Worm (Caenorhabditis elegans): ENCODE results near the gene srx-65.

The srx-65 gene

ce11 chrV:3931326-3931725, 9.6 kb downstream of the srx-65 start, which contains the start of gene srx-63:
Gene srx-63 (plus strand): TSS chrV:3931626.
- no peak for TF ChIP-seq hlh-11 (tag; optimal IDR thresholded peaks at IDR 0.05)

- no peak for TF ChIP-seq nhr-25 (tag; optimal IDR thresholded peaks at IDR 0.05; ENCODE audit: borderline replicate concordance, insufficient read depth)
- TF ChIP-seq F26F4.8 (GFP tag; conservative IDR thresholded peaks at IDR 0.05) = no peak
- no peak for TF ChIP-seq php-3 (GFP tag; IDR thresholded peaks at IDR 0.05)
- no peak for TF ChIP-seq daf-16 (GFP tag; optimal IDR thresholded peaks at IDR 0.05)
- no peak for TF ChIP-seq daf-16 (tag; optimal IDR thresholded peaks at IDR 0.05)
- no peak for TF ChIP-seq madf-9 (GFP tag; conservative IDR thresholded peaks at IDR 0.05)
- TF ChIP-seq snpc-4 (tag; optimal IDR thresholded peaks at IDR 0.05) = no peak
- no peak for TF ChIP-seq R02D3.7 (tag; optimal IDR thresholded peaks at IDR 0.05)
- no peak for TF ChIP-seq Y105C5A.15 (GFP tag; IDR thresholded peaks at IDR 0.05)
- TF ChIP-seq lsy-2 (tag; optimal IDR thresholded peaks at IDR 0.05) = no peak
- no peak for TF ChIP-seq sdz-12 (GFP tag; optimal IDR thresholded peaks at IDR 0.05)
- peak; percentile 7 for TF ChIP-seq pqm-1 (tag; optimal IDR thresholded peaks at IDR 0.05)
- peak; percentile 86 for TF ChIP-seq nhr-28 (tag; optimal IDR thresholded peaks at IDR 0.05)
- TF ChIP-seq F49E8.2 (tag; optimal IDR thresholded peaks at IDR 0.05; ENCODE audit: borderline replicate concordance) = no peak
- TF ChIP-seq lin-15B (tag; optimal IDR thresholded peaks at IDR 0.05) = no peak
- 0 out of 2 replicates have a peak, but pooled peaks have one; percentile 34 for TF ChIP-seq dmd-6 (GFP tag; IDR thresholded peaks at IDR 0.05)
- TF ChIP-seq arid-1 (GFP tag; conservative IDR thresholded peaks at IDR 0.05) = no peak
- TF ChIP-seq nhr-11 (tag; optimal IDR thresholded peaks at IDR 0.05) = no peak
- no peak for TF ChIP-seq lim-7 (GFP tag; IDR thresholded peaks at IDR 0.05)
- TF ChIP-seq ztf-7 (tag; optimal IDR thresholded peaks at IDR 0.05) = no peak
- no peak for TF ChIP-seq nhr-42 (GFP tag; IDR thresholded peaks at IDR 0.05)
- no peak for TF ChIP-seq ceh-32 (tag; optimal IDR thresholded peaks at IDR 0.05; ENCODE audit: poor library complexity)
- no peak for TF ChIP-seq unc-130 (GFP tag; optimal IDR thresholded peaks at IDR 0.05)
- no peak for TF ChIP-seq zag-1 (tag; optimal IDR thresholded peaks at IDR 0.05)
- TF ChIP-seq zfp-2 (tag; optimal IDR thresholded peaks at IDR 0.05) = no peak
- no peak for TF ChIP-seq ZK337.2 (GFP tag; IDR thresholded peaks at IDR 0.05)
These were observed 14.2 kb downstream of the srx-65 start, which contains the start of gene cyp-35A5 for ce11 chrV:3935892-3936478. Gene cyp-35A5 (plus strand): TSS chrV:3936326.

- TF ChIP-seq egl-43 (GFP tag; IDR thresholded peaks at IDR 0.05) = no peak
- peak; percentile 92 for TF ChIP-seq nhr-28 (tag; optimal IDR thresholded peaks at IDR 0.05)
- TF ChIP-seq ceh-82 (tag; optimal IDR thresholded peaks at IDR 0.05) = no peak
- no peak for TF ChIP-seq daf-16 (GFP tag; optimal IDR thresholded peaks at IDR 0.05)
- TF ChIP-seq daf-16 (tag; optimal IDR thresholded peaks at IDR 0.05) = peak; percentile 68
These were observed 17.1 kb downstream of the srx-65 start, which contains the start of gene cyp-35B1 for ce11 chrV:3938789-3939188. Gene cyp-35B1 (plus strand): TSS chrV:3939032.

ce11 chrV:3941860-3942259, 20.1 kb downstream of the srx-65 start, which contains the start of gene cyp-35B2:
Gene cyp-35B2 (plus strand): TSS chrV:3942160.
- TF ChIP-seq nhr-28 (tag; optimal IDR thresholded peaks at IDR 0.05) (peak; percentile 34), madf-9 (GFP tag; conservative IDR thresholded peaks at IDR 0.05) (no peak)

ce11 chrV:3943364-3943763, 21.6 kb downstream of the srx-65 start:
- no peak for TF ChIP-seq T20F7.1 (GFP tag; optimal IDR thresholded peaks at IDR 0.05)
- TF ChIP-seq aha-1 (tag) = peak; percentile 97

- TF ChIP-seq zip-2 (tag; optimal IDR thresholded peaks at IDR 0.05) (no peak), vab-7 (GFP tag; IDR thresholded peaks at IDR 0.05) (no peak), zfp-3 (GFP tag; conservative IDR thresholded peaks at IDR 0.05) (no peak), dmd-8 (GFP tag; IDR thresholded peaks at IDR 0.05) (no peak), lin-15B (tag; optimal IDR thresholded peaks at IDR 0.05) (no peak), T20F7.1 (GFP tag; optimal IDR thresholded peaks at IDR 0.05) (no peak), nhr-10 (tag; optimal IDR thresholded peaks at IDR 0.05) (no peak), aly-2 (tag; optimal IDR thresholded peaks at IDR 0.05) (no peak), mep-1 (tag; optimal IDR thresholded peaks at IDR 0.05) (no peak)
These were observed 23.3 kb downstream of the srx-65 start, which contains the start of gene cyp-35B3 for ce11 chrV:3945053-3945452. Gene cyp-35B3 (plus strand): TSS chrV:3945353.
